Fruit fly (Drosophila melanogaster) whole organism, adult: ENCODE results near the gene CG14043.

Source experiments
- CG12768 ChIP-seq: fragments of 200-800 bp; sonication (Bioruptor generic); optimal IDR thresholded peaks from 2 replicates; lab custom pipeline; 2017; ENCODE audit warnings: missing biosample characterization, missing genetic modification characterization, mild to moderate bottlenecking, moderate library complexity, missing genetic modification reagents
- CG14711 ChIP-seq: fragments of 200-800 bp; sonication (Bioruptor generic); optimal IDR thresholded peaks from 2 replicates; lab custom pipeline; 2018; ENCODE audit warnings: missing biosample characterization, mild to moderate bottlenecking, missing genetic modification characterization, moderate library complexity
- CG5204 ChIP-seq: fragments of 200-800 bp; sonication (Bioruptor generic); optimal IDR thresholded peaks from 2 replicates; lab custom pipeline; 2016; ENCODE audit warnings: missing biosample characterization, missing genetic modification characterization
- CG7045 ChIP-seq: fragments of 200-800 bp; sonication (Bioruptor generic); optimal IDR thresholded peaks from 2 replicates; lab custom pipeline; 2017; ENCODE audit warnings: missing biosample characterization, mild to moderate bottlenecking, missing genetic modification characterization
- CG7101 ChIP-seq: fragments of 200-800 bp; sonication (Bioruptor generic); optimal IDR thresholded peaks from 2 replicates; lab custom pipeline; 2018; ENCODE audit warnings: missing biosample characterization, mild to moderate bottlenecking, missing genetic modification characterization, moderate library complexity
- Clk ChIP-seq: fragments of 200-800 bp; sonication (Bioruptor generic); optimal IDR thresholded peaks from 2 replicates; lab custom pipeline; 2017; ENCODE audit warnings: missing biosample characterization, missing genetic modification characterization
- Hr96 ChIP-seq: fragments of 200-800 bp; sonication (Bioruptor generic); optimal IDR thresholded peaks from 2 replicates; lab custom pipeline; 2016; ENCODE audit warnings: missing biosample characterization, missing genetic modification characterization
- Mnt ChIP-seq: fragments of 200-800 bp; sonication (Bioruptor generic); optimal IDR thresholded peaks from 2 replicates; lab custom pipeline; 2016; ENCODE audit warnings: missing biosample characterization, mild to moderate bottlenecking, missing genetic modification characterization
- bab1 ChIP-seq: fragments of 200-800 bp; sonication (Bioruptor generic); optimal IDR thresholded peaks from 3 replicates; lab custom pipeline; 2019; ENCODE audit warnings: missing biosample characterization, mild to moderate bottlenecking, missing genetic modification characterization, moderate library complexity
- kay ChIP-seq: fragments of 200-800 bp; sonication (Bioruptor generic); peaks from one replicate; lab custom pipeline; 2016; ENCODE audit warnings: missing biosample characterization, missing genetic modification characterization, borderline replicate concordance
- pad ChIP-seq: fragments of 200-800 bp; sonication (Bioruptor generic); optimal IDR thresholded peaks from 3 replicates; lab custom pipeline; 2017; ENCODE audit warnings: missing biosample characterization, missing genetic modification characterization, mild to moderate bottlenecking, moderate library complexity, missing genetic modification reagents
- toe ChIP-seq: fragments of 200-800 bp; sonication (Bioruptor generic); optimal IDR thresholded peaks from 2 replicates; lab custom pipeline; 2016; ENCODE audit warnings: missing biosample characterization, missing genetic modification characterization

dm6 chr2L:4982098-4982646 lies 10.7 kb downstream of the CG14043 start:
- TF ChIP-seq pad (GFP tag; lab: Kevin White, UChicago), result peak; percentile 9
- no peak for TF ChIP-seq CG5204 (GFP tag; lab: Kevin White, UChicago)
- TF ChIP-seq Mnt (GFP tag; lab: Kevin White, UChicago), result no peak
- no peak for TF ChIP-seq kay (GFP tag; lab: Kevin White, UChicago)
- TF ChIP-seq Clk (GFP tag; lab: Kevin White, UChicago), result no peak
- no peak for TF ChIP-seq bab1
- no peak for TF ChIP-seq CG7101 (tag; lab: Kevin White, UChicago)
- TF ChIP-seq CG7045, result no peak
- no peak for TF ChIP-seq CG14711 (tag; lab: Kevin White, UChicago)
- TF ChIP-seq toe (GFP tag; lab: Kevin White, UChicago), result no peak
- no peak for TF ChIP-seq Hr96 (GFP tag; lab: Kevin White, UChicago)
- TF ChIP-seq CG12768 (GFP tag; lab: Kevin White, UChicago), result no peak
